Worm (Caenorhabditis elegans) whole organism, late embryonic: ENCODE results near the gene F10C1.9.
A peak's percentile ranks its signal among the peaks of the same experiment; 100 is the strongest.
"Not testable (repeated sequence)": the region's sequence is repeated elsewhere in the genome, so short reads cannot be mapped to it uniquely, and the experiment has no call there.

Experiments
- C38D4.7 ChIP-seq: fragments of 200-800 bp; sonication (Bioruptor generic); optimal IDR thresholded peaks from 2 replicates; lab custom pipeline; 2018; ENCODE audit warnings: mild to moderate bottlenecking, missing genetic modification characterization, moderate library complexity, missing compliant biosample characterization
- F13H6.1 ChIP-seq: sonication (generic microtip); optimal IDR thresholded peaks from 2 replicates; lab custom pipeline; 2016; ENCODE audit warnings: missing genetic modification characterization, missing compliant biosample characterization
- T23F11.4 ChIP-seq: fragments of 200-800 bp; sonication (Bioruptor generic); optimal IDR thresholded peaks from 2 replicates; lab custom pipeline; 2018; ENCODE audit warnings: mild to moderate bottlenecking, missing genetic modification characterization, missing compliant biosample characterization
- ama-1 ChIP-seq: fragments of 150-350 bp; optimal IDR thresholded peaks from 2 replicates; lab custom pipeline; 2014
- ceh-14 ChIP-seq: sonication (generic microtip); optimal IDR thresholded peaks from 2 replicates; lab custom pipeline; 2016; ENCODE audit warnings: missing genotype, missing genetic modification characterization, missing compliant biosample characterization
- ceh-18 ChIP-seq: sonication (generic microtip); optimal IDR thresholded peaks from 2 replicates; lab custom pipeline; 2016; ENCODE audit warnings: missing genetic modification characterization, missing compliant biosample characterization
- ceh-24 ChIP-seq: sonication (generic microtip); optimal IDR thresholded peaks from 2 replicates; lab custom pipeline; 2016; ENCODE audit warnings: mild to moderate bottlenecking, missing genetic modification characterization, missing compliant biosample characterization
- ceh-31 ChIP-seq: sonication (generic microtip); optimal IDR thresholded peaks from 2 replicates; lab custom pipeline; 2016; ENCODE audit warnings: missing genetic modification characterization, missing compliant biosample characterization
- ceh-6 ChIP-seq: fragments of 200-800 bp; sonication (Bioruptor generic); optimal IDR thresholded peaks from 2 replicates; lab custom pipeline; 2018; ENCODE audit warnings: mild to moderate bottlenecking, missing genetic modification characterization, missing compliant biosample characterization
- che-1 ChIP-seq: sonication (generic microtip); optimal IDR thresholded peaks from 2 replicates; lab custom pipeline; 2016; ENCODE audit warnings: mild to moderate bottlenecking, missing genetic modification characterization, missing compliant biosample characterization
- dmd-4 ChIP-seq: sonication (generic microtip); optimal IDR thresholded peaks from 2 replicates; lab custom pipeline; 2016; ENCODE audit warnings: borderline replicate concordance, missing genetic modification characterization, missing compliant biosample characterization
- elt-2 ChIP-seq: sonication (generic microtip); optimal IDR thresholded peaks from 2 replicates; lab custom pipeline; 2016; ENCODE audit warnings: missing genetic modification reagents, missing genetic modification characterization, missing compliant biosample characterization
- elt-4 ChIP-seq: sonication (generic microtip); optimal IDR thresholded peaks from 2 replicates; lab custom pipeline; 2016; ENCODE audit warnings: missing genetic modification characterization, missing compliant biosample characterization
- eyg-1 ChIP-seq: sonication (generic microtip); optimal IDR thresholded peaks from 2 replicates; lab custom pipeline; 2016; ENCODE audit warnings: missing genotype, missing genetic modification characterization, missing compliant biosample characterization
- hlh-13 ChIP-seq: fragments of 200-800 bp; sonication (Bioruptor generic); optimal IDR thresholded peaks from 2 replicates; lab custom pipeline; 2018; ENCODE audit warnings: mild to moderate bottlenecking, missing genetic modification characterization, missing compliant biosample characterization
- hlh-30 ChIP-seq: sonication (generic microtip); optimal IDR thresholded peaks from 2 replicates; lab custom pipeline; 2017; ENCODE audit warnings: antibody characterized with exemption, missing genetic modification characterization, missing compliant biosample characterization; ENCODE audit not compliant: insufficient read depth
- lin-11 ChIP-seq: fragments of 200-800 bp; sonication (Bioruptor generic); optimal IDR thresholded peaks from 2 replicates; lab custom pipeline; 2018; ENCODE audit warnings: mild to moderate bottlenecking, missing genetic modification characterization, missing compliant biosample characterization
- madf-2 ChIP-seq: sonication (generic microtip); optimal IDR thresholded peaks from 2 replicates; lab custom pipeline; 2017; ENCODE audit warnings: missing genetic modification characterization, missing compliant biosample characterization
- nfya-1 ChIP-seq: sonication (generic microtip); optimal IDR thresholded peaks from 2 replicates; lab custom pipeline; 2017; ENCODE audit warnings: missing genetic modification characterization, mild to moderate bottlenecking, missing compliant biosample characterization, antibody characterized with exemption, moderate library complexity
- nhr-11 ChIP-seq: fragments of 150-350 bp; optimal IDR thresholded peaks from 2 replicates; lab custom pipeline; 2014; ENCODE audit warnings: missing biosample characterization, missing genetic modification characterization
- nhr-232 ChIP-seq: sonication (generic microtip); optimal IDR thresholded peaks from 2 replicates; lab custom pipeline; 2016; ENCODE audit warnings: missing genetic modification characterization, missing compliant biosample characterization
- npax-4 ChIP-seq: sonication (generic microtip); optimal IDR thresholded peaks from 2 replicates; lab custom pipeline; 2016; ENCODE audit warnings: missing genetic modification characterization, missing compliant biosample characterization
- odd-2 ChIP-seq: sonication (generic microtip); optimal IDR thresholded peaks from 2 replicates; lab custom pipeline; 2017; ENCODE audit warnings: antibody characterized with exemption, mild to moderate bottlenecking, missing genetic modification characterization, missing compliant biosample characterization
- pat-9 ChIP-seq: fragments of 200-800 bp; sonication (Bioruptor generic); optimal IDR thresholded peaks from 2 replicates; lab custom pipeline; 2018; ENCODE audit warnings: mild to moderate bottlenecking, missing genetic modification characterization, moderate library complexity, missing compliant biosample characterization
- ref-2 ChIP-seq: sonication (generic microtip); optimal IDR thresholded peaks from 2 replicates; lab custom pipeline; 2016; ENCODE audit warnings: missing genetic modification characterization, missing compliant biosample characterization
- rnt-1 ChIP-seq: sonication (generic microtip); optimal IDR thresholded peaks from 2 replicates; lab custom pipeline; 2016; ENCODE audit warnings: missing genetic modification characterization, missing compliant biosample characterization
- sdc-2 ChIP-seq: sonication (generic microtip); optimal IDR thresholded peaks from 2 replicates; lab custom pipeline; 2016; ENCODE audit warnings: missing genotype, missing genetic modification characterization, missing compliant biosample characterization
- sox-2 ChIP-seq: fragments of 200-800 bp; sonication (Bioruptor generic); IDR thresholded peaks from 2 replicates; pipeline ENCODE4 v1.3.6; 2022; ENCODE audit warnings: missing genetic modification reagents, missing genetic modification characterization, missing compliant biosample characterization
- syd-9 ChIP-seq: sonication (generic microtip); optimal IDR thresholded peaks from 2 replicates; lab custom pipeline; 2016; ENCODE audit warnings: mild to moderate bottlenecking, missing genetic modification characterization, moderate library complexity, missing compliant biosample characterization
- tbx-7 ChIP-seq: sonication (generic microtip); optimal IDR thresholded peaks from 2 replicates; lab custom pipeline; 2016; ENCODE audit warnings: missing genotype, missing genetic modification characterization, missing compliant biosample characterization
- unc-42 ChIP-seq: sonication (generic microtip); optimal IDR thresholded peaks from 2 replicates; lab custom pipeline; 2016; ENCODE audit warnings: missing genotype, missing genetic modification characterization, missing compliant biosample characterization
- unc-55 ChIP-seq: sonication (generic microtip); optimal IDR thresholded peaks from 2 replicates; lab custom pipeline; 2017; ENCODE audit warnings: missing biosample characterization, missing genetic modification reagents, missing genetic modification characterization
- unc-86 ChIP-seq: sonication (generic microtip); optimal IDR thresholded peaks from 2 replicates; lab custom pipeline; 2016; ENCODE audit warnings: missing genetic modification characterization, missing compliant biosample characterization
- zip-5 ChIP-seq: sonication (generic microtip); optimal IDR thresholded peaks from 2 replicates; lab custom pipeline; 2016; ENCODE audit warnings: missing genetic modification characterization, missing compliant biosample characterization
- ztf-16 ChIP-seq: sonication (generic microtip); optimal IDR thresholded peaks from 2 replicates; lab custom pipeline; 2017; ENCODE audit warnings: missing genetic modification characterization, missing compliant biosample characterization

Gene F10C1.9

ce11 chrII:5772547-5773142, 27.6 kb upstream of the F10C1.9 start (continued):
- TF ChIP-seq sdc-2 (tag; lab: Kevin White, UChicago) = peak; percentile 48
- TF ChIP-seq hlh-13 (GFP tag; lab: Kevin White, UChicago) = peak; percentile 59
- peak; percentile 53 for TF ChIP-seq pat-9 (tag; lab: Kevin White, UChicago)
- TF ChIP-seq unc-55 (GFP tag; lab: Kevin White, UChicago) = no peak
- TF ChIP-seq hlh-30 (tag; lab: Kevin White, UChicago) = peak; percentile 39
- peak; percentile 59 for TF ChIP-seq ref-2 (tag; lab: Kevin White, UChicago)
- TF ChIP-seq ceh-6 = peak; percentile 68

DNA sequence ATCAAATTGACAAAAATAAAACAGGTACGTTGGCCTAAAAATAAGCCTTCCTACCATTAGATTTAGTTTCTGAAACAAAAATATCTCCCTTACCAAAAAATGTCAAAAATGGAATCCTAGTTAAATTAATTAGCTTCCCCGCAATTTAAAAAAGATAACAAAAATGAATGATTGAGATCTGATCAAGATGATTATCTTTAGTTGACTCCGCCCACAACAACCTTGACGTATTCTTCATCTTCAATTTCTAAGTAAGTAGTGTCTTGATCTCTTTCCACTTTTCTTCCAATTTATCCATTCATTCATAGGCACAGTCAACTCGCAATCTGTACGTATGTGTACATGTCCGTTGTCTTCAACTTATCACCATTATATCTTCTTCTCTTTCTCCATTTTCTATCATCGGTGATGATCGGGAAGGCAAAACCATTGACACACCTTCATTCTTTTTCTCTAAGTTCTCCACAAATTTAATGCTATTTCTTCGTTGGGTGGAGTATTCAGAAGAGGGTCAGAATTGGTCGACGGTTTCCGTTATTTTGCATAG, 23.3 kb upstream of the F10C1.9 start:
- TF ChIP-seq sox-2 (GFP tag; lab: Robert Waterston, UW) (no peak), elt-4 (tag; lab: Kevin White, UChicago) (no peak), dmd-4 (tag; lab: Kevin White, UChicago) (no peak), ceh-14 (tag; lab: Kevin White, UChicago) (no peak), npax-4 (tag; lab: Kevin White, UChicago) (no peak), lin-11 (tag; lab: Kevin White, UChicago) (no peak), ceh-31 (tag; lab: Kevin White, UChicago) (no peak), F13H6.1 (tag; lab: Kevin White, UChicago) (no peak), ceh-6 (no peak), ceh-24 (tag; lab: Kevin White, UChicago) (no peak), syd-9 (tag; lab: Kevin White, UChicago) (no peak), ama-1 (lab: Kevin White, UChicago) (no peak), che-1 (tag; lab: Kevin White, UChicago) (no peak), unc-42 (no peak)

DNA sequence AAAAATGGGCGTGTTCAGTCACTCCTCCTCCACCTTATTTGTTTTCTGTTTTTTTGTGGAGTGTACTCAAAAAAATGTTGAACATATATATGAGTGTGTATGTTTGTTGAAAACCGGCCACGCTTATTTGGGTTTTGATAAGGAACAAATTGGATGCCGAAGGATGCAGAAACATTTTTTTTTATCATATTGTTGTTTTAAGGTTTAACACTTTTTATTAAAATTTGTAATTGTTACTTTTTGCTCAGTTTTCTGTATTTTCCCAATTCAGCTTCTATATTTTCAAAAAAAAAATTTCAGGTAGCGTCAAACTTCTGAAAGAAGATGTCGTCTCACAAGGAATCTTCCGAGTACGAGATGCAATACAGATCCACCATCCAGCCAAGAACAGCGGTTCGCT, 20.2 kb upstream of the F10C1.9 start, which contains the start of gene ifb-1:
Gene ifb-1 (plus strand): TSS at position 301 of the 400 bp plus-strand sequence.
- no peak for TF ChIP-seq T23F11.4
- TF ChIP-seq nhr-232 = no peak
- no peak for TF ChIP-seq elt-2 (tag; lab: Kevin White, UChicago)
- TF ChIP-seq ztf-16 (tag; lab: Kevin White, UChicago) = no peak
- no peak for TF ChIP-seq odd-2 (tag; lab: Kevin White, UChicago)
- TF ChIP-seq hlh-30 (tag; lab: Kevin White, UChicago) = no peak
- TF ChIP-seq ceh-18 (tag; lab: Kevin White, UChicago) = no peak
- TF ChIP-seq rnt-1 (tag; lab: Kevin White, UChicago) = no peak
- no peak for TF ChIP-seq tbx-7 (tag; lab: Kevin White, UChicago)
- no peak for TF ChIP-seq ama-1 (lab: Kevin White, UChicago)

- not testable (repeated sequence) for TF ChIP-seq nhr-232; madf-2 (tag; lab: Kevin White, UChicago); nhr-11 (tag; lab: Kevin White, UChicago)
Measured at ce11 chrII:5757656-5758055, 12.6 kb upstream of the F10C1.9 start, which contains the start of the genes F10C1.3 and F10C1.23. TSS of gene F10C1.3 (minus strand) at chrII:5757756. TSS of gene F10C1.23 (plus strand) at chrII:5758040.

ce11 chrII:5754168-5754567, 9.1 kb upstream of the F10C1.9 start, which contains the start of gene F10C1.8:
TSS of gene F10C1.8 (plus strand) at chrII:5754468.
- no peak for TF ChIP-seq T23F11.4
- no peak for TF ChIP-seq npax-4 (tag; lab: Kevin White, UChicago)
- no peak for TF ChIP-seq C38D4.7 (GFP tag; lab: Kevin White, UChicago)
- no peak for TF ChIP-seq F13H6.1 (tag; lab: Kevin White, UChicago)
- no peak for TF ChIP-seq eyg-1
- TF ChIP-seq ama-1 (lab: Kevin White, UChicago) = no peak
- no peak for TF ChIP-seq sdc-2 (tag; lab: Kevin White, UChicago)
- no peak for TF ChIP-seq nfya-1 (tag; lab: Kevin White, UChicago)
- TF ChIP-seq unc-86 (tag; lab: Kevin White, UChicago) = no peak
- TF ChIP-seq ceh-24 (tag; lab: Kevin White, UChicago) = no peak
- TF ChIP-seq elt-2 (tag; lab: Kevin White, UChicago) = no peak
- no peak for TF ChIP-seq elt-4 (tag; lab: Kevin White, UChicago)
- TF ChIP-seq dmd-4 (tag; lab: Kevin White, UChicago) = no peak
- TF ChIP-seq zip-5 (tag; lab: Kevin White, UChicago) = no peak
